Fruit fly (Drosophila melanogaster) whole organism, pupa: ENCODE data around the gene Grip.
A peak's percentile ranks its signal among the peaks of the same experiment; 100 is the strongest.

Experiments used
- CG10348 ChIP-seq: fragments of 200-800 bp; sonication (Bioruptor generic); IDR thresholded peaks from 2 replicates; pipeline ENCODE4 v1.3.6; 2022; ENCODE audit warnings: missing biosample characterization, missing genetic modification characterization
- CG12605 ChIP-seq: fragments of 200-800 bp; sonication (Bioruptor generic); IDR thresholded peaks from 2 replicates; pipeline ENCODE4 v1.3.6; 2022; ENCODE audit warnings: missing biosample characterization, missing genetic modification characterization
- CG13204 ChIP-seq: fragments of 200-800 bp; sonication (Bioruptor generic); optimal IDR thresholded peaks from 2 replicates; lab custom pipeline; 2018; ENCODE audit warnings: missing biosample characterization, mild to moderate bottlenecking, missing genetic modification characterization, moderate library complexity
- CG14655 ChIP-seq: fragments of 200-800 bp; sonication (Bioruptor generic); optimal IDR thresholded peaks from 3 replicates; lab custom pipeline; 2017; ENCODE audit warnings: mild to moderate bottlenecking, missing biosample characterization, missing genetic modification reagents, missing genetic modification characterization
- CG15710 ChIP-seq: fragments of 200-800 bp; sonication (Bioruptor generic); optimal IDR thresholded peaks from 2 replicates; lab custom pipeline; 2018; ENCODE audit warnings: missing biosample characterization, mild to moderate bottlenecking, missing genetic modification characterization, moderate library complexity
- CG17806 ChIP-seq: fragments of 200-800 bp; sonication (Bioruptor generic); optimal IDR thresholded peaks from 2 replicates; lab custom pipeline; 2018; ENCODE audit warnings: missing biosample characterization, mild to moderate bottlenecking, missing genetic modification characterization, moderate library complexity
- CG32121 ChIP-seq: fragments of 200-800 bp; sonication (Bioruptor generic); IDR thresholded peaks from 2 replicates; pipeline ENCODE4 v1.3.6; 2022; ENCODE audit warnings: missing biosample characterization, missing genetic modification characterization
- CG34367 ChIP-seq: fragments of 200-800 bp; sonication (Bioruptor generic); optimal IDR thresholded peaks from 2 replicates; lab custom pipeline; 2018; ENCODE audit warnings: missing biosample characterization, mild to moderate bottlenecking, missing genetic modification characterization
- CG4496 ChIP-seq: fragments of 200-800 bp; sonication (Bioruptor generic); IDR thresholded peaks from 3 replicates; pipeline ENCODE4 v1.3.6; 2022; ENCODE audit warnings: missing biosample characterization, missing genetic modification characterization
- CG8159 ChIP-seq: fragments of 200-800 bp; sonication (Bioruptor generic); optimal IDR thresholded peaks from 3 replicates; lab custom pipeline; 2018; ENCODE audit warnings: missing biosample characterization, mild to moderate bottlenecking, missing genetic modification characterization, moderate library complexity
- CG8301 ChIP-seq: fragments of 200-800 bp; sonication (Bioruptor generic); optimal IDR thresholded peaks from 2 replicates; lab custom pipeline; 2018; ENCODE audit warnings: missing biosample characterization, mild to moderate bottlenecking, missing genetic modification characterization
- CG9948 ChIP-seq: fragments of 200-800 bp; sonication (Bioruptor generic); optimal IDR thresholded peaks from 2 replicates; lab custom pipeline; 2018; ENCODE audit warnings: missing biosample characterization, mild to moderate bottlenecking, missing genetic modification characterization, moderate library complexity
- Pif1A ChIP-seq: fragments of 200-800 bp; sonication (Bioruptor generic); optimal IDR thresholded peaks from 3 replicates; lab custom pipeline; 2016; ENCODE audit warnings: missing biosample characterization, missing genetic modification characterization
- Pif1B ChIP-seq: fragments of 200-800 bp; sonication (Bioruptor generic); optimal IDR thresholded peaks from 3 replicates; lab custom pipeline; 2016; ENCODE audit warnings: missing biosample characterization, missing genetic modification characterization
- Snoo ChIP-seq: fragments of 200-800 bp; sonication (Bioruptor generic); optimal IDR thresholded peaks from 3 replicates; lab custom pipeline; 2017; ENCODE audit warnings: missing biosample characterization, mild to moderate bottlenecking, missing genetic modification characterization, inconsistent platforms
- fd96Ca ChIP-seq: fragments of 200-800 bp; sonication (Bioruptor generic); IDR thresholded peaks from 3 replicates; pipeline ENCODE4 v1.3.6; 2022; ENCODE audit warnings: missing biosample characterization, missing genetic modification characterization
- gl ChIP-seq: fragments of 200-800 bp; sonication (Bioruptor generic); optimal IDR thresholded peaks from 2 replicates; lab custom pipeline; 2018; ENCODE audit warnings: missing biosample characterization, mild to moderate bottlenecking, missing genetic modification characterization
- rn ChIP-seq: fragments of 200-800 bp; sonication (Bioruptor generic); IDR thresholded peaks from 2 replicates; pipeline ENCODE4 v1.3.6; 2022; ENCODE audit warnings: missing biosample characterization, missing genetic modification characterization

The Grip gene

dm6 chrX:6030010-6030409 lies 63.9 kb downstream of the Grip start:
- TF ChIP-seq gl (tag; lab: Kevin White, UChicago): no peak
- TF ChIP-seq Pif1B (GFP tag; lab: Kevin White, UChicago): peak; percentile 13
- peak; percentile 15 for TF ChIP-seq CG17806 (tag; lab: Kevin White, UChicago)
- no peak for TF ChIP-seq fd96Ca (GFP tag; lab: Robert Waterston, UW)
- no peak for TF ChIP-seq rn (GFP tag; lab: Robert Waterston, UW)
- peak; percentile 6 for TF ChIP-seq CG8159
- TF ChIP-seq CG15710: no peak
- no peak for TF ChIP-seq CG13204
- TF ChIP-seq CG8301: no peak
- TF ChIP-seq CG14655 (GFP tag; lab: Kevin White, UChicago): no peak
- peak; percentile 43 for TF ChIP-seq Snoo (tag; lab: Kevin White, UChicago)
- TF ChIP-seq CG34367 (tag; lab: Kevin White, UChicago): no peak
- no peak for TF ChIP-seq Pif1A (GFP tag; lab: Kevin White, UChicago)

- TF ChIP-seq CG4496 (GFP tag; lab: Robert Waterston, UW): peak; percentile 29; the same call in 1 of the 3 replicates
- TF ChIP-seq CG34367 (tag; lab: Kevin White, UChicago): no peak
Measured at dm6 chrX:6030593-6030992, 64.5 kb downstream of the Grip start.

- peak; percentile 19 for TF ChIP-seq CG9948 (tag; lab: Kevin White, UChicago)
- peak; percentile 49 for TF ChIP-seq CG15710
- peak; percentile 63 for TF ChIP-seq CG8159
- peak; percentile 38 for TF ChIP-seq Snoo (tag; lab: Kevin White, UChicago)
- no peak for TF ChIP-seq fd96Ca (GFP tag; lab: Robert Waterston, UW)
- TF ChIP-seq CG10348 (GFP tag; lab: Robert Waterston, UW): no peak
- TF ChIP-seq CG4496 (GFP tag; lab: Robert Waterston, UW): peak; percentile 58; the same call in 2 of the 3 replicates
- TF ChIP-seq Pif1A (GFP tag; lab: Kevin White, UChicago): peak; percentile 21
- TF ChIP-seq CG17806 (tag; lab: Kevin White, UChicago): peak; percentile 29
- peak; percentile 17 for TF ChIP-seq CG34367 (tag; lab: Kevin White, UChicago)
Measured at dm6 chrX:6031692-6032091, 65.6 kb downstream of the Grip start.

- TF ChIP-seq Snoo (tag; lab: Kevin White, UChicago): no peak
Measured at dm6 chrX:6032826-6033225, 66.7 kb downstream of the Grip start.

dm6 chrX:6034741-6035140 lies 68.7 kb downstream of the Grip start:
- TF ChIP-seq rn (GFP tag; lab: Robert Waterston, UW) (no peak), CG32121 (GFP tag; lab: Robert Waterston, UW) (no peak), CG12605 (GFP tag; lab: Robert Waterston, UW) (no peak), CG15710 (no peak), Pif1B (GFP tag; lab: Kevin White, UChicago) (no peak), CG8159 (no peak), CG14655 (GFP tag; lab: Kevin White, UChicago) (no peak)

dm6 chrX:6035359-6035758 lies 69.3 kb downstream of the Grip start:
- TF ChIP-seq CG10348 (GFP tag; lab: Robert Waterston, UW) (no peak), CG4496 (GFP tag; lab: Robert Waterston, UW) (0 out of 3 replicates have a peak, but pooled peaks have one; percentile 31)
